Worm (Caenorhabditis elegans): ENCODE results near the gene zipt-16.

DNA sequence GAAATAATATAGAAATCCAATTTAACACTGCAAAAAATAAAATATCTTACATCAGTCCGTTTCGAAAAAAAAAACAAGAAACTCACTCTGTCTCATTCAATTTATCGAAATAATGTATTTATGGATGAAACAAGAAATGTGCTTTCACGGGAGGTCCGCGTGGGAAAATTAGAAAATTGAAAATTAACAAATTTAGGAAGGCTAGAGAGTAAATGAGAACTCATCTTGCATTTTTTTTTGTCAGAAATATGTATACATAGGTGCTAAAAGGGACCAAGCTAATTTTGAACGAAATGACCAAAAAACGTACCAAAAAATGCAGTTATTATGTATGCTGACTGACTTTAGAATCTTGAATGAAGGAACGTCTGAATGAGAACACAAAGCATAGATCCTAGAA lies 38.2 kb upstream of the zipt-16 start, which contains the start of gene T26H10.2:
- TF ChIP-seq unc-39 (tag; optimal IDR thresholded peaks at IDR 0.05) (no peak), blmp-1 (tag; optimal IDR thresholded peaks at IDR 0.05) (no peak), flh-1 (GFP tag; optimal IDR thresholded peaks at IDR 0.05) (no peak), snpc-4 (tag; optimal IDR thresholded peaks at IDR 0.05) (no peak)
